Fruit fly (Drosophila melanogaster): Measurements from ENCODE around the gene Pdf.

DNA sequence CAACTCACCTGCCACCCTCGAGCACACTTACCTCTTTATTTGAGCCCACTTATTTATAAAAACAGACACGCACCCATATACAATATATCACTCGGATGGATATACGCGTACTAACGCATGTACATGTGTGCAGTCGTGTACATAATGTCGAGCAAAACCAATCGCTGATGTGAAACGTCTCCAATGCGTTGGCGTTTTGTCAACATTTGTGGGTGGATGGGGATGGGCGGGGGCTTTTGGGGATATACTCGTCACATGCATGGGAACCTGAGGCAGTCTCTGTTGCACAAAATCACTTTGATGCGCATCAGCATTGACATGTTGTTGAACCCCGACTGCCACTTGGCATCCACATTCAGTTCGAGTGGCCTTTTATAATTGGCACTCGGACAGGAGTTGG lies 19.9 kb downstream of the Pdf start:
- TF ChIP-seq usp (GFP tag; optimal IDR thresholded peaks at IDR 0.05) (no peak), pan (optimal IDR thresholded peaks at IDR 0.05) (no peak), Vsx2 (GFP tag; optimal IDR thresholded peaks at IDR 0.05; ENCODE audit: partially characterized antibody) (no peak), sv (GFP tag; optimal IDR thresholded peaks at IDR 0.05) (no peak), psq (GFP tag; optimal IDR thresholded peaks at IDR 0.05) (no peak), ey (GFP tag; optimal IDR thresholded peaks at IDR 0.05) (no peak), woc (GFP tag; optimal IDR thresholded peaks at IDR 0.05) (no peak)
